Worm (Caenorhabditis elegans): ENCODE measurements around the gene C14B9.10.
A peak's percentile ranks its signal among the peaks of the same experiment; 100 is the strongest.

The C14B9.10 gene

DNA sequence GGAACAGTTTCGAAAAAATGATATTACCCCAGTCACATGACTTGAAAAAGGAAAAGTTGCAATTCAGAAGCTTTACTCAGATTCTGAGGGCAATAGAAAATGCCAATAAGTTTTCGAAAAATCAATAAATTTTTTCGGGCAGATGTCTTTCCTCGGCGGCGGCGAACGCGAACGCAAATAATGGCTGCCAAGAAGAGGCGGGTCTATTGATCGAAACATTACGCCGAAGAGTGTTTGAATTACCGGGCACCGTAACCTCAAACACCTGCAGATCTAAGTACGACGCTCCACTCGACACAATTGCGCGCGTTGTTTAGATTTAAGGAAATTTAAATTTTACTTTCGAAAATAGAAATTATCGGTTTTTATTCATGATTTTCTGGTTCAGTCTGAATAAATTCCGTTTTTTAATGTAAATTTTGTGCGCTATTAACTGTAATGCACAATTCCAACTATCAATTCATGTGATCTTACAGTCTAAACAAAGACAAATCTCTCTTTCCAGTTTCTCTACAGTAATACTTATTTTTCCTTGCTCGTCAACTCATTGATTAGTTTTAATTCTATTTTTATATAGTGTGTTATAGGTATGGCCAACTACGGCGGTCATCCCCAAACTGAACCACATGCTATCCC lies 33.3 kb downstream of the C14B9.10 start, which contains the start of gene prp-8 (continued):
- peak; percentile 71 for TF ChIP-seq pax-3 (tag; optimal IDR thresholded peaks at IDR 0.05)
- peak in 1 of 2 experiments; percentile 55 for TF ChIP-seq ztf-11 (tag; optimal IDR thresholded peaks at IDR 0.05)
- peak; percentile 85 for TF ChIP-seq nhr-77 (tag; optimal IDR thresholded peaks at IDR 0.05)
- TF ChIP-seq nhr-85 (tag): peak; percentile 85
- no peak for TF ChIP-seq ces-1 (GFP tag; optimal IDR thresholded peaks at IDR 0.05)
- peak; percentile 95 for TF ChIP-seq blmp-1 (tag; optimal IDR thresholded peaks at IDR 0.05)
- TF ChIP-seq sox-4 (tag; optimal IDR thresholded peaks at IDR 0.05): peak; percentile 55
- TF ChIP-seq ceh-8 (GFP tag; optimal IDR thresholded peaks at IDR 0.05): peak; percentile 44
- peak; percentile 67 for TF ChIP-seq fos-1 (tag; optimal IDR thresholded peaks at IDR 0.05)
- TF ChIP-seq efl-1 (optimal IDR thresholded peaks at IDR 0.05): peak; percentile 85 to 93
- TF ChIP-seq efl-1 (GFP tag; optimal IDR thresholded peaks at IDR 0.05 in 1 of 2): peak; percentile 92 to 99
- no peak for TF ChIP-seq ceh-90 (tag; optimal IDR thresholded peaks at IDR 0.05)
- TF ChIP-seq ceh-82 (tag; optimal IDR thresholded peaks at IDR 0.05): peak; percentile 82 to 96 (median 89)
- TF ChIP-seq alr-1 (tag; optimal IDR thresholded peaks at IDR 0.05; ENCODE audit: borderline replicate concordance): no peak
- TF ChIP-seq lin-35 (GFP tag; optimal IDR thresholded peaks at IDR 0.05): peak; percentile 95
- TF ChIP-seq elt-2 (tag; optimal IDR thresholded peaks at IDR 0.05): peak; percentile 33
- TF ChIP-seq ceh-63 (GFP tag; optimal IDR thresholded peaks at IDR 0.05): no peak
- TF ChIP-seq isw-1 (GFP tag; IDR thresholded peaks at IDR 0.05): peak; percentile 89
- TF ChIP-seq ets-5 (GFP tag; IDR thresholded peaks at IDR 0.05): no peak
- TF ChIP-seq nhr-71 (tag; optimal IDR thresholded peaks at IDR 0.05): peak; percentile 92
- TF ChIP-seq hlh-4 (tag; optimal IDR thresholded peaks at IDR 0.05): no peak
- TF ChIP-seq sptf-1 (tag; optimal IDR thresholded peaks at IDR 0.05): no peak
- TF ChIP-seq nhr-28 (tag; optimal IDR thresholded peaks at IDR 0.05): no peak
- peak; percentile 80 for TF ChIP-seq unc-86 (tag; optimal IDR thresholded peaks at IDR 0.05)
- TF ChIP-seq ztf-4 (tag; optimal IDR thresholded peaks at IDR 0.05): peak; percentile 69
- peak; percentile 48; the same call in 1 of the 2 replicates for TF ChIP-seq ceh-88 (GFP tag; IDR thresholded peaks at IDR 0.05)
- peak; percentile 96 for TF ChIP-seq C16A3.4 (tag; optimal IDR thresholded peaks at IDR 0.05)
- TF ChIP-seq zip-4 (GFP tag; optimal IDR thresholded peaks at IDR 0.05): peak; percentile 10
- TF ChIP-seq fkh-8 (tag; optimal IDR thresholded peaks at IDR 0.05): peak; percentile 93
- no peak for TF ChIP-seq pqm-1 (tag; optimal IDR thresholded peaks at IDR 0.05)
- peak in 3 of 6 experiments; percentile 67 to 81 (median 75) for TF ChIP-seq elt-3 (tag; optimal IDR thresholded peaks at IDR 0.05)
- TF ChIP-seq lin-39 (tag; optimal IDR thresholded peaks at IDR 0.05): peak; percentile 48

DNA sequence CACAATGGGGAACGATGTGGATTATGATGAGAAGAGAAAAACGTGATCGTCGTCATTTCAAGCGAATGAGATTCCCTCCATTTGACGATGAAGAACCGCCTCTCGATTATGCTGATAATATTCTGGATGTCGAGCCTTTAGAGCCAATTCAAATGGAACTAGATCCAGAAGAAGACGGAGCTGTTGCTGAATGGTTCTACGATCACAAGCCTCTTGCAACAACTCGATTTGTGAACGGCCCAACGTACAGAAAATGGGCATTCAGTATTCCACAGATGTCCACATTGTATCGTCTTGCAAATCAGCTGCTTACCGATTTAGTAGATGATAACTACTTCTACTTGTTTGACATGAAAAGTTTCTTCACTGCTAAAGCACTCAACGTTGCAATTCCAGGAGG lies 34.1 kb downstream of the C14B9.10 start:
- no peak for TF ChIP-seq efl-1 (optimal IDR thresholded peaks at IDR 0.05)
- peak in 1 of 2 experiments; percentile 41 for TF ChIP-seq efl-1 (GFP tag; optimal IDR thresholded peaks at IDR 0.05 in 1 of 2)
- peak; percentile 71 for TF ChIP-seq alr-1 (tag; optimal IDR thresholded peaks at IDR 0.05; ENCODE audit: borderline replicate concordance)
- no peak for TF ChIP-seq pag-3 (tag; optimal IDR thresholded peaks at IDR 0.05; ENCODE audit: borderline replicate concordance, insufficient read depth)

DNA sequence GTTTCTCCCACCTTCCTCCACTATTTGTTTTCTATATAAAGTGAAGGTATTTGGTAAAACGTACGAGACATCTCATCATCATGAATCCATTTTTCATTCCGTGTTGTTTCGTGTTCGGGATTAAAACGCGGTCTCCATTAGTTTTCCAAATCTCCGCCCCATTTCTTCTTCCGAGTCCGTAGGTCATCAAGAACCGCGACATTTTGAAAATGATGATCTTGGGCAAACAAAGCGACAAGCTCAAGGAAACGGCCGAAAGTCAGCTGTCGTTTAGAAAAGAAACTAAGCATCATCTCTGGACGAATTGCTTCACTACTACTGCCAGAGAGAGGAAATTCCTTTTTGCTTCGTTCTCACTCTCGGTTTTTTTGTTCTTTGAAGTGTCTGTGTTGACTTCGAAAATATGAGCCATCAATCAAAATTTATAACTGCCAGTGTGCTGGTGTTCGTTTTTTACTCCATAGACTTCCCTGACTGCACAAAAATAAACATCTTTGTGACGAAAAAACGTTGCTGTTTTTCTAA lies 42.0 kb downstream of the C14B9.10 start:
- TF ChIP-seq egl-13 (tag; optimal IDR thresholded peaks at IDR 0.05) (no peak), blmp-1 (tag; optimal IDR thresholded peaks at IDR 0.05) (no peak), lsy-2 (tag; optimal IDR thresholded peaks at IDR 0.05) (peak in 1 of 2 experiments; percentile 12), aly-2 (tag; optimal IDR thresholded peaks at IDR 0.05) (peak; percentile 80), nhr-71 (tag; optimal IDR thresholded peaks at IDR 0.05) (peak; percentile 16), nhr-19 (GFP tag; conservative IDR thresholded peaks at IDR 0.05) (peak; percentile 18), hlh-17 (GFP tag; optimal IDR thresholded peaks at IDR 0.05; ENCODE audit: borderline replicate concordance) (no peak), nhr-28 (tag; optimal IDR thresholded peaks at IDR 0.05) (no peak), sup-37 (GFP tag; optimal IDR thresholded peaks at IDR 0.05) (no peak), dpl-1 (GFP tag; optimal IDR thresholded peaks at IDR 0.05) (no peak), rnt-1 (tag; optimal IDR thresholded peaks at IDR 0.05) (peak; percentile 28), lin-14 (GFP tag; optimal IDR thresholded peaks at IDR 0.05) (no peak), sptf-1 (tag; optimal IDR thresholded peaks at IDR 0.05) (no peak)

Data from whole organism, L1 larva.